Worm (Caenorhabditis elegans): Measurements from ENCODE around the gene unc-52.

ce11 chrII:14683646-14684045 is 610 bp downstream of the unc-52 start:
- TF ChIP-seq flt-1 (GFP tag; IDR thresholded peaks at IDR 0.05) (no peak), cog-1 (tag; optimal IDR thresholded peaks at IDR 0.05) (no peak)

Measured in whole organism, midembryonic.